Fruit fly (Drosophila melanogaster) whole organism, embryonic: Measurements from ENCODE around the gene CG2818.

Experiments used
- Adf1 ChIP-seq: fragments of 200-800 bp; sonication (Bioruptor generic); IDR thresholded peaks from 2 replicates; pipeline ENCODE4 v1.3.6; 2022; ENCODE audit warnings: missing biosample characterization, missing genetic modification characterization
- CG10209 ChIP-seq: fragments of 200-800 bp; sonication (Bioruptor generic); optimal IDR thresholded peaks from 3 replicates; lab custom pipeline; 2017; ENCODE audit warnings: missing biosample characterization, mild to moderate bottlenecking, missing genetic modification characterization, missing genetic modification reagents
- CG12659 ChIP-seq: fragments of 200-800 bp; sonication (Bioruptor generic); optimal IDR thresholded peaks from 3 replicates; lab custom pipeline; 2017; ENCODE audit warnings: mild to moderate bottlenecking, missing biosample characterization, missing genetic modification reagents, missing genetic modification characterization
- CG12744 ChIP-seq: fragments of 200-800 bp; sonication (Bioruptor generic); optimal IDR thresholded peaks from 2 replicates; lab custom pipeline; 2016; ENCODE audit warnings: missing biosample characterization, missing genetic modification characterization
- CG13296 ChIP-seq: fragments of 200-800 bp; sonication (Bioruptor generic); optimal IDR thresholded peaks from 3 replicates; lab custom pipeline; 2018; ENCODE audit warnings: missing biosample characterization, mild to moderate bottlenecking, missing genetic modification characterization
- CG1792 ChIP-seq: fragments of 200-800 bp; sonication (Bioruptor generic); optimal IDR thresholded peaks from 2 replicates; lab custom pipeline; 2016; ENCODE audit warnings: missing biosample characterization, missing genetic modification characterization
- CG32532 ChIP-seq: fragments of 200-800 bp; sonication (Bioruptor generic); IDR thresholded peaks from 2 replicates; pipeline ENCODE4 v1.3.6; 2022; ENCODE audit warnings: missing biosample characterization, missing genetic modification characterization
- CG3281 ChIP-seq: fragments of 200-800 bp; sonication (Bioruptor generic); optimal IDR thresholded peaks from 3 replicates; lab custom pipeline; 2017; ENCODE audit warnings: missing biosample characterization, mild to moderate bottlenecking, missing genetic modification characterization
- CG6689 ChIP-seq: fragments of 200-800 bp; sonication (Bioruptor generic); IDR thresholded peaks from 2 replicates; pipeline ENCODE4 v1.3.6; 2022; ENCODE audit warnings: missing biosample characterization, missing genetic modification characterization
- CG6765 ChIP-seq: fragments of 200-800 bp; sonication (Bioruptor generic); optimal IDR thresholded peaks from 3 replicates; lab custom pipeline; 2017; ENCODE audit warnings: missing biosample characterization, mild to moderate bottlenecking, missing genetic modification characterization
- CG6854 ChIP-seq: fragments of 200-800 bp; sonication (Bioruptor generic); optimal IDR thresholded peaks from 3 replicates; lab custom pipeline; 2017; ENCODE audit warnings: missing biosample characterization, mild to moderate bottlenecking, missing genetic modification characterization
- CG7357 ChIP-seq: fragments of 200-800 bp; sonication (Bioruptor generic); IDR thresholded peaks from 3 replicates; pipeline ENCODE4 v1.3.6; 2022; ENCODE audit warnings: missing biosample characterization, missing genetic modification characterization
- CG7839 ChIP-seq: fragments of 200-800 bp; sonication (Bioruptor generic); optimal IDR thresholded peaks from 3 replicates; lab custom pipeline; 2018; ENCODE audit warnings: missing biosample characterization, mild to moderate bottlenecking, missing genetic modification characterization, moderate library complexity
- CG8924 ChIP-seq: fragments of 200-800 bp; optimal IDR thresholded peaks from 3 replicates; lab custom pipeline; 2019; ENCODE audit warnings: missing biosample characterization, mild to moderate bottlenecking, missing genetic modification characterization, moderate library complexity
- CG9727 ChIP-seq: fragments of 200-800 bp; sonication (Bioruptor generic); optimal IDR thresholded peaks from 3 replicates; lab custom pipeline; 2017; ENCODE audit warnings: missing biosample characterization, mild to moderate bottlenecking, missing genetic modification characterization
- CG9817 ChIP-seq: fragments of 200-800 bp; sonication (Bioruptor generic); optimal IDR thresholded peaks from 2 replicates; lab custom pipeline; 2018; ENCODE audit warnings: missing biosample characterization, mild to moderate bottlenecking, missing genetic modification characterization, moderate library complexity
- Camta ChIP-seq: fragments of 200-800 bp; sonication (Bioruptor generic); optimal IDR thresholded peaks from 2 replicates; lab custom pipeline; 2016; ENCODE audit warnings: missing biosample characterization, missing genetic modification characterization
- CrebB ChIP-seq: fragments of 200-800 bp; sonication (Bioruptor generic); optimal IDR thresholded peaks from 3 replicates; lab custom pipeline; 2018; ENCODE audit warnings: missing biosample characterization, mild to moderate bottlenecking, missing genetic modification characterization
- Ets65A ChIP-seq: fragments of 200-800 bp; sonication (Bioruptor generic); peaks from one replicate; lab custom pipeline; 2016; ENCODE audit warnings: missing biosample characterization, missing genetic modification characterization
- H2.0 ChIP-seq: fragments of 200-800 bp; sonication (Bioruptor generic); IDR thresholded peaks from 2 replicates; pipeline ENCODE4 v1.3.6; 2022; ENCODE audit warnings: missing biosample characterization, missing genetic modification characterization
- HmgD ChIP-seq: fragments of 200-800 bp; sonication (Bioruptor generic); optimal IDR thresholded peaks from 3 replicates; lab custom pipeline; 2016; ENCODE audit warnings: missing biosample characterization, missing genetic modification characterization
- Med ChIP-seq: fragments of 200-800 bp; sonication (Bioruptor generic); peaks from one replicate; lab custom pipeline; 2016; ENCODE audit warnings: missing biosample characterization, missing genetic modification characterization, mild to moderate bottlenecking, inconsistent platforms, moderate library complexity
- NC2β ChIP-seq: fragments of 200-800 bp; sonication (Bioruptor generic); optimal IDR thresholded peaks from 2 replicates; lab custom pipeline; 2016; ENCODE audit warnings: missing biosample characterization, missing genetic modification characterization
- NK7.1 ChIP-seq: fragments of 200-800 bp; sonication (Bioruptor generic); optimal IDR thresholded peaks from 3 replicates; lab custom pipeline; 2016; ENCODE audit warnings: missing biosample characterization, missing genetic modification characterization
- Nf-YB ChIP-seq: fragments of 200-800 bp; sonication (Bioruptor generic); optimal IDR thresholded peaks from 3 replicates; lab custom pipeline; 2019; ENCODE audit warnings: missing biosample characterization, mild to moderate bottlenecking, missing genetic modification characterization, moderate library complexity
- NfI ChIP-seq: fragments of 200-800 bp; sonication (Bioruptor generic); optimal IDR thresholded peaks from 3 replicates; lab custom pipeline; 2018; ENCODE audit warnings: missing biosample characterization, mild to moderate bottlenecking, missing genetic modification characterization, moderate library complexity
- Ravus ChIP-seq: fragments of 200-800 bp; sonication (Bioruptor generic); IDR thresholded peaks from 2 replicates; pipeline ENCODE4 v1.3.6; 2022; ENCODE audit warnings: missing biosample characterization, missing genetic modification characterization
- Rfx ChIP-seq: fragments of 200-800 bp; sonication (Bioruptor generic); IDR thresholded peaks from 2 replicates; pipeline ENCODE4 v1.3.6; 2022; ENCODE audit warnings: missing biosample characterization, missing genetic modification characterization
- Stat92E ChIP-seq, 3 experiments: fragments of >200 bp in 2 of 3; fragments of 200-800 bp in 1 of 3; sonication (Bioruptor generic) in 1 of 3; optimal IDR thresholded peaks; 2 replicates each; lab custom pipeline; 2017 to 2019; ENCODE audit warnings: missing biosample characterization in 3 of 3, missing genetic modification characterization in 3 of 3, mild to moderate bottlenecking in 1 of 3, moderate library complexity in 1 of 3
- aop ChIP-seq: fragments of 200-800 bp; sonication (Bioruptor generic); IDR thresholded peaks from 2 replicates; pipeline ENCODE4 v1.3.6; 2022; ENCODE audit warnings: missing biosample characterization, missing genetic modification characterization
- ase ChIP-seq: fragments of 200-800 bp; sonication (Bioruptor generic); IDR thresholded peaks from 3 replicates; pipeline ENCODE4 v1.3.6; 2022; ENCODE audit warnings: missing biosample characterization, missing genetic modification characterization
- chm ChIP-seq: fragments of 200-800 bp; sonication (Bioruptor generic); IDR thresholded peaks from 2 replicates; pipeline ENCODE4 v1.3.6; 2022; ENCODE audit warnings: missing biosample characterization, missing genetic modification characterization
- dati ChIP-seq: fragments of 200-800 bp; sonication (Bioruptor generic); IDR thresholded peaks from 2 replicates; pipeline ENCODE4 v1.3.6; 2022; ENCODE audit warnings: missing biosample characterization, missing genetic modification characterization
- dmrt99B ChIP-seq: fragments of 200-800 bp; sonication (Bioruptor generic); optimal IDR thresholded peaks from 2 replicates; lab custom pipeline; 2018; ENCODE audit warnings: missing biosample characterization, mild to moderate bottlenecking, missing genetic modification characterization, moderate library complexity
- mam ChIP-seq: fragments of 200-800 bp; sonication (Bioruptor generic); optimal IDR thresholded peaks from 3 replicates; lab custom pipeline; 2016; ENCODE audit warnings: missing biosample characterization, missing genetic modification characterization
- mirr ChIP-seq: fragments of 200-800 bp; sonication (Bioruptor generic); optimal IDR thresholded peaks from 3 replicates; lab custom pipeline; 2018; ENCODE audit warnings: missing biosample characterization, mild to moderate bottlenecking, missing genetic modification characterization
- odd ChIP-seq: fragments of 200-800 bp; sonication (Bioruptor generic); optimal IDR thresholded peaks from 2 replicates; lab custom pipeline; 2017; ENCODE audit warnings: missing biosample characterization, mild to moderate bottlenecking, missing genetic modification characterization
- onecut ChIP-seq: fragments of 200-800 bp; sonication (Bioruptor generic); IDR thresholded peaks from 2 replicates; pipeline ENCODE4 v1.3.6; 2022; ENCODE audit warnings: missing biosample characterization, missing genetic modification characterization
- pan ChIP-seq, 4 experiments: fragments of >200 bp in 3 of 4; fragments of 200-800 bp in 1 of 4; sonication (Bioruptor generic) in 1 of 4; optimal IDR thresholded peaks in 3 of 4; IDR thresholded peaks in 1 of 4; 2 replicates each; pipeline versions ENCODE4 v1.3.6 to Lab custom; 2017 to 2022; ENCODE audit warnings: missing biosample characterization in 2 of 4, missing genetic modification characterization in 2 of 4, mixed read lengths in 1 of 4
- ranshi ChIP-seq: fragments of 200-800 bp; sonication (Bioruptor generic); IDR thresholded peaks from 2 replicates; pipeline ENCODE4 v1.3.6; 2022; ENCODE audit warnings: missing biosample characterization, missing genetic modification characterization
- row ChIP-seq: fragments of 200-800 bp; sonication (Bioruptor generic); IDR thresholded peaks from 3 replicates; pipeline ENCODE4 v1.3.6; 2022; ENCODE audit warnings: missing biosample characterization, missing genetic modification characterization
- run ChIP-seq: fragments of 200-800 bp; sonication (Bioruptor generic); optimal IDR thresholded peaks from 3 replicates; lab custom pipeline; 2018; ENCODE audit warnings: missing biosample characterization, mild to moderate bottlenecking, missing genetic modification characterization
- sim ChIP-seq: fragments of 200-800 bp; sonication (Bioruptor generic); IDR thresholded peaks from 2 replicates; pipeline ENCODE4 v1.3.6; 2022; ENCODE audit warnings: missing biosample characterization, missing genetic modification characterization
- sob ChIP-seq: fragments of 200-800 bp; sonication (Bioruptor generic); IDR thresholded peaks from 2 replicates; pipeline ENCODE4 v1.3.6; 2022; ENCODE audit warnings: missing biosample characterization, missing genetic modification characterization
- stwl ChIP-seq: fragments of 200-800 bp; sonication (Bioruptor generic); optimal IDR thresholded peaks from 3 replicates; lab custom pipeline; 2018; ENCODE audit warnings: missing biosample characterization, mild to moderate bottlenecking, missing genetic modification characterization, moderate library complexity
- tgo ChIP-seq: fragments of 200-800 bp; sonication (Bioruptor generic); IDR thresholded peaks from 3 replicates; pipeline ENCODE4 v1.3.6; 2022; ENCODE audit warnings: missing biosample characterization, missing genetic modification characterization
- ttk ChIP-seq: fragments of 200-800 bp; sonication (Bioruptor generic); IDR thresholded peaks from 2 replicates; pipeline ENCODE4 v2.1.2; 2022; ENCODE audit warnings: missing biosample characterization, missing genetic modification characterization
- vvl ChIP-seq: fragments of 200-800 bp; sonication (Bioruptor generic); IDR thresholded peaks from 2 replicates; pipeline ENCODE4 v1.3.6; 2022; ENCODE audit warnings: missing biosample characterization, missing genetic modification characterization
- zf30C ChIP-seq: fragments of 200-800 bp; sonication (Bioruptor generic); optimal IDR thresholded peaks from 3 replicates; lab custom pipeline; 2018; ENCODE audit warnings: missing biosample characterization, mild to moderate bottlenecking, missing genetic modification characterization
- zfh1 ChIP-seq: fragments of 200-800 bp; sonication (Bioruptor generic); IDR thresholded peaks from 3 replicates; pipeline ENCODE4 v1.3.6; 2022; ENCODE audit warnings: missing biosample characterization, missing genetic modification characterization

Gene CG2818

dm6 chr2L:3748691-3749090 lies 35.5 kb downstream of the CG2818 start (continued):
- peak; percentile 21 for TF ChIP-seq CG12659 (GFP tag; lab: Kevin White, UChicago)
- TF ChIP-seq aop (GFP tag; lab: Robert Waterston, UW), result no peak
- peak; percentile 46; the same call in 1 of the 2 replicates for TF ChIP-seq sob (GFP tag; lab: Robert Waterston, UW)
- TF ChIP-seq ase, result no peak
- peak; percentile 8 for TF ChIP-seq CG12744 (GFP tag; lab: Kevin White, UChicago)
- TF ChIP-seq sim (GFP tag; lab: Robert Waterston, UW), result no peak
- no peak for TF ChIP-seq tgo
- TF ChIP-seq pan (optimal IDR thresholded peaks at IDR 0.05; lab: Kevin White, UChicago), result no peak
- TF ChIP-seq pan (GFP tag; optimal IDR thresholded peaks at IDR 0.05 in 1 of 2, IDR thresholded peaks at IDR 0.05 in 1 of 2), result peak in 1 of 2 experiments; percentile 44
- peak; percentile 7 for TF ChIP-seq odd
- TF ChIP-seq Ravus (GFP tag; lab: Robert Waterston, UW), result no peak
- peak; percentile 65 for TF ChIP-seq zf30C (GFP tag; lab: Kevin White, UChicago)
- no peak for TF ChIP-seq Nf-YB (GFP tag; lab: Kevin White, UChicago)
- TF ChIP-seq HmgD, result no peak
- no peak for TF ChIP-seq Stat92E (GFP tag; optimal IDR thresholded peaks at IDR 0.05; lab: Kevin White, UChicago)
- TF ChIP-seq CG1792, result no peak
- TF ChIP-seq Med (GFP tag; lab: Kevin White, UChicago), result peak; percentile 94
- peak; percentile 29 for TF ChIP-seq CG9727
- TF ChIP-seq chm (GFP tag; lab: Robert Waterston, UW), result 0 out of 2 replicates have a peak, but pooled peaks have one; percentile 25
- peak; percentile 19; the same call in 1 of the 2 replicates for TF ChIP-seq H2.0 (GFP tag; lab: Robert Waterston, UW)
- no peak for TF ChIP-seq Camta (GFP tag; lab: Kevin White, UChicago)
- TF ChIP-seq CG6854 (GFP tag; lab: Kevin White, UChicago), result peak; percentile 2
- peak; percentile 21; the same call in 1 of the 2 replicates for TF ChIP-seq ranshi (GFP tag; lab: Robert Waterston, UW)
- TF ChIP-seq ttk (GFP tag; lab: Robert Waterston, UW), result 0 out of 2 replicates have a peak, but pooled peaks have one; percentile 18
- TF ChIP-seq onecut (GFP tag; lab: Robert Waterston, UW), result no peak
- no peak for TF ChIP-seq NC2β (GFP tag; lab: Kevin White, UChicago)
- peak; percentile 58; the same call in 1 of the 2 replicates for TF ChIP-seq CG32532 (GFP tag; lab: Robert Waterston, UW)
- peak; percentile 3 for TF ChIP-seq CG10209 (GFP tag; lab: Kevin White, UChicago)
- no peak for TF ChIP-seq mam (GFP tag; lab: Kevin White, UChicago)
- TF ChIP-seq dmrt99B (tag; lab: Kevin White, UChicago), result peak; percentile 15
- 0 out of 3 replicates have a peak, but pooled peaks have one; percentile 41 for TF ChIP-seq zfh1
- peak; percentile 30 for TF ChIP-seq stwl (tag; lab: Kevin White, UChicago)

- TF ChIP-seq Camta (GFP tag; lab: Kevin White, UChicago) (no peak), CrebB (tag; lab: Kevin White, UChicago) (peak; percentile 5), Ets65A (peak; percentile 61), vvl (GFP tag; lab: Robert Waterston, UW) (no peak), run (tag; lab: Kevin White, UChicago) (no peak), CG6689 (GFP tag; lab: Robert Waterston, UW) (peak; percentile 33; the same call in 1 of the 2 replicates), Adf1 (GFP tag; lab: Robert Waterston, UW) (peak; percentile 40; the same call in 1 of the 2 replicates), Rfx (GFP tag; lab: Robert Waterston, UW) (peak; percentile 62), CG7839 (tag; lab: Kevin White, UChicago) (peak; percentile 55), CG9817 (tag; lab: Kevin White, UChicago) (peak; percentile 4), dati (no peak), NfI (peak; percentile 34), sob (GFP tag; lab: Robert Waterston, UW) (peak; percentile 67), CG6765 (GFP tag; lab: Kevin White, UChicago) (peak; percentile 24), row (GFP tag; lab: Robert Waterston, UW) (peak; percentile 65; the same call in 2 of the 3 replicates), mirr (GFP tag; lab: Kevin White, UChicago) (no peak), CG3281 (GFP tag; lab: Kevin White, UChicago) (peak; percentile 62), CG7357 (GFP tag; lab: Robert Waterston, UW) (no peak), CG8924 (peak; percentile 43), CG13296 (GFP tag; lab: Kevin White, UChicago) (peak; percentile 24), NK7.1 (GFP tag; lab: Kevin White, UChicago) (no peak)
Measured at dm6 chr2L:3754835-3755547, 41.8 kb downstream of the CG2818 start.
